Worm (Caenorhabditis elegans): Measurements from ENCODE around the gene T10D4.14.

DNA sequence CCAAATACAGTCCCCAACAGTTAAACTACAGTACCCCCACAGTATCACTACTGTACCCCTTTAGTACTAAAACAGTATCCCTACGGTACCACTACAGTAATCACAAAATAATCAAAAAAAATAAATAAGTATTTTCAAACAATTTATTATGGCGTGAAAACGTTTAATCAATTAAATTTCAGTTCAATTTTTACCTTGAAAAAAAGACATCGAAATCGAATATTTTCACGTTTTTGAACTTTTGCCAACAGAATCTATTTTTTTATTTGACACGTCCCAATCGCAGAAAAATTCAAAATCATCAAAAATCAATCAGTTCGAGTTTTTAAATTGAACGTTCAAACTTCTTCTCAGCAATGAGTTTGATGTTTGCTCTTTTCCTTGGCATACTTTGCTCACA, 37.6 kb downstream of the T10D4.14 start, which contains the start of gene clec-123:
- TF ChIP-seq nhr-28 (tag; optimal IDR thresholded peaks at IDR 0.05) (no peak), Y48G9A.11 (GFP tag; IDR thresholded peaks at IDR 0.05) (no peak), gei-8 (GFP tag; optimal IDR thresholded peaks at IDR 0.05) (no peak), zip-2 (tag; optimal IDR thresholded peaks at IDR 0.05) (no peak), aha-1 (tag) (no peak), nhr-77 (tag; optimal IDR thresholded peaks at IDR 0.05) (no peak), ama-1 (optimal IDR thresholded peaks at IDR 0.05) (no peak), Y105C5A.15 (GFP tag; IDR thresholded peaks at IDR 0.05) (no peak), pha-4 (GFP tag; IDR thresholded peaks at IDR 0.05) (no peak), pha-4 (tag; optimal IDR thresholded peaks at IDR 0.05) (no peak), mep-1 (tag; optimal IDR thresholded peaks at IDR 0.05) (no peak), dpl-1 (GFP tag; optimal IDR thresholded peaks at IDR 0.05) (no peak)
